Worm (Caenorhabditis elegans) whole organism, midembryonic: ENCODE results near the gene col-68.

Source experiments
- T22C8.4 ChIP-seq: fragments of 200-800 bp; sonication (Bioruptor generic); IDR thresholded peaks from 2 replicates; pipeline ENCODE4 v1.3.6; 2022; ENCODE audit warnings: missing genetic modification characterization, missing compliant biosample characterization
- cog-1 ChIP-seq: sonication (generic microtip); optimal IDR thresholded peaks from 2 replicates; lab custom pipeline; 2016; ENCODE audit warnings: missing genetic modification characterization, missing compliant biosample characterization
- flt-1 ChIP-seq: fragments of 200-800 bp; sonication (Bioruptor generic); IDR thresholded peaks from 2 replicates; pipeline ENCODE4 v1.3.6; 2022; ENCODE audit warnings: missing genetic modification characterization, missing compliant biosample characterization
- klf-2 ChIP-seq: fragments of 200-800 bp; sonication (Bioruptor generic); conservative IDR thresholded peaks from 2 replicates; pipeline ENCODE4 v1.3.6; 2022; ENCODE audit warnings: missing genetic modification reagents, missing genetic modification characterization, missing compliant biosample characterization
- med-1 ChIP-seq: sonication (generic microtip); optimal IDR thresholded peaks from 2 replicates; lab custom pipeline; 2017; ENCODE audit warnings: missing genetic modification characterization, mild to moderate bottlenecking, missing compliant biosample characterization, antibody characterized with exemption, missing genetic modification reagents; ENCODE audit not compliant: insufficient read depth
- ref-1 ChIP-seq: fragments of 200-800 bp; sonication (Bioruptor generic); conservative IDR thresholded peaks from 2 replicates; pipeline ENCODE4 v1.3.6; 2022; ENCODE audit warnings: missing genetic modification reagents, missing genetic modification characterization, missing compliant biosample characterization
- tab-1 ChIP-seq: fragments of 200-800 bp; sonication (Bioruptor generic); IDR thresholded peaks from 2 replicates; pipeline ENCODE4 v1.3.6; 2022; ENCODE audit warnings: missing genetic modification characterization, missing compliant biosample characterization
- ztf-23 ChIP-seq: fragments of 200-800 bp; sonication (Bioruptor generic); IDR thresholded peaks from 2 replicates; pipeline ENCODE4 v1.3.6; 2022; ENCODE audit warnings: missing genetic modification reagents, missing genetic modification characterization, missing compliant biosample characterization
- ztf-29 ChIP-seq: fragments of 200-800 bp; sonication (Bioruptor generic); IDR thresholded peaks from 2 replicates; pipeline ENCODE4 v1.3.6; 2022; ENCODE audit warnings: missing genetic modification reagents, missing genetic modification characterization, missing compliant biosample characterization

col-68 gene

DNA sequence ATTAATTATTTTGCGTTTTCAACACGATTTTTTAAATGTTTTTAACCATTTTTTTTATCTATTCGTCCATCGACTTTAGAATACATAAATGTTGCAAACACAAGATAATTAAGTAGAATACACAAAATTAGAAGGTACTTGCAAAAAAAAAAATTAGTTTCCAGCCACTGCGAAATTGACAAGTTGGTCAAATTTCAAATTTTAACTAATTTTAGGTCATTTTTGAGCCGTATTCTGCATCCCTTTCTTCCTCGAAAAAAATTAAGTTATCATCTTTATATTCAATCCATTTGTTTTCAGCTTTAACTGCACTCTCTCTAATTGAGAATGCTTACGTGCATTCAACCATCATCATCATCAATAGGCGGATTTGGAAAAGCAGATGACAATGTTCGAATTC, 35.0 kb upstream of the col-68 start, which contains the start of gene egl-26:
TSS of gene egl-26 (plus strand) at position 301 of the 400 bp plus-strand sequence.
- no peak for TF ChIP-seq klf-2 (GFP tag; lab: Robert Waterston, UW)
- TF ChIP-seq cog-1 (tag; lab: Kevin White, UChicago): no peak
- TF ChIP-seq ztf-29: no peak
- TF ChIP-seq med-1: no peak
- TF ChIP-seq ref-1: no peak
- TF ChIP-seq T22C8.4 (GFP tag; lab: Robert Waterston, UW): no peak
- TF ChIP-seq flt-1 (GFP tag; lab: Robert Waterston, UW): no peak
- no peak for TF ChIP-seq tab-1 (GFP tag; lab: Robert Waterston, UW)
- no peak for TF ChIP-seq ztf-23

DNA sequence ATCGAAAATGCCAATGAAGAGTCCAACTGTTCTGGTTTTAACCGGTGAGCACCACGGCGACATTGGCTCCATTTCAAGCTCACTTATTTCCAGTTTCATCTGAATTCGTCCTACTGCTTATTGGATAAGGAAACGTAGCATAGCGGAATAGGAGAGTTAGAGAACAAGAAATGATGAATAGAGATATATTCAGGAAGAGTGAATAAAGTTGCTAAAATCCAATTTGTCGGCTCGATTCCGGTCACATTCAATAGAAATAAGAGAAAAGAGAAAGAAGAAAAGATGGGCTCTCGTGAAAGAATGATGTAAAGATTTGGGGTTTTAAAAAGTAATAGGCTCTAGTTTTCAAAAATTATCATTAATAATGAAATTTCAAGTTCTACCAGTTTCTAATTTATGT, 31.0 kb upstream of the col-68 start:
- TF ChIP-seq tab-1 (GFP tag; lab: Robert Waterston, UW) (no peak), flt-1 (GFP tag; lab: Robert Waterston, UW) (no peak), cog-1 (tag; lab: Kevin White, UChicago) (no peak), T22C8.4 (GFP tag; lab: Robert Waterston, UW) (no peak), ztf-29 (no peak), med-1 (no peak), ztf-23 (no peak), ref-1 (no peak)

DNA sequence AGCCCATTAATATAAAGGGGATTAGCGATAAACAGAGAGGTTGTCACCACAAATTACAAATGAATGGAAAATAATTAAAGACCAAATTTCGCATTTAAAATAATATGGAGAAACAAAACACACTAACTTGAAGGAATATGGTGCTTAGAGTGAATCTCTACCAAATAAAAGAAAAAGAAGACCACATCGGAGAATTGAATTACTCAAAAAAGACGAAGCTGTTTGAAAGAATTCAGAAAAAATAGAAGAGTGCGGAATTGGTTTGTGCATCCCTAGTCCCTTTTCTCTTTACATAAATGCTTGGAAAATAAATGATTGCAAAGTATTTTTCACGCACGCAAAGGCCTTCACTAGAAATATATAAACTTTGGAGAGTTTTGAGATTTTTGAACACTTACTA, 30.4 kb upstream of the col-68 start:
- TF ChIP-seq klf-2 (GFP tag; lab: Robert Waterston, UW) (no peak), cog-1 (tag; lab: Kevin White, UChicago) (no peak), ref-1 (no peak), tab-1 (GFP tag; lab: Robert Waterston, UW) (no peak), ztf-23 (no peak)

DNA sequence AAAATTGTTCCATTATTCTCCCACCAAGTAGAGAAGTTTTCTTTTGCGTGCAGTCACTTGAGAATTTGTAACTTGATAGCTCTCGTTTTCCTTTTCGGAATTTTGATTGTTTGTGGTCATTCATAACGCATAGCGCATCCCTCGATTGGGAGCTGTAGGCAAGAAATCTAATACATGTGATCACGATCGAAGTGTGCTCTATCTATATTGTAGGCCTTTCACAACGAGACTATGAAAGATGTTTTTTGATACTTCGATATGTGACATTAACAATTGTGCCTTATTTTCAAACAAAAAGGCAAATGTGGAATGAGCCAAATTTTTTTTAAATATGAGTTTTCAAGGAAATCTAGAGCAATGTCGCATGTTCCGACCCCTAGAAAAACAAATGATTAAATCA, 28.5 kb upstream of the col-68 start:
- no peak for TF ChIP-seq ztf-23
- TF ChIP-seq ztf-29: no peak
- TF ChIP-seq cog-1 (tag; lab: Kevin White, UChicago): no peak
- TF ChIP-seq med-1: no peak
- no peak for TF ChIP-seq flt-1 (GFP tag; lab: Robert Waterston, UW)
- no peak for TF ChIP-seq tab-1 (GFP tag; lab: Robert Waterston, UW)
- no peak for TF ChIP-seq ref-1
- no peak for TF ChIP-seq T22C8.4 (GFP tag; lab: Robert Waterston, UW)
- TF ChIP-seq klf-2 (GFP tag; lab: Robert Waterston, UW): no peak

DNA sequence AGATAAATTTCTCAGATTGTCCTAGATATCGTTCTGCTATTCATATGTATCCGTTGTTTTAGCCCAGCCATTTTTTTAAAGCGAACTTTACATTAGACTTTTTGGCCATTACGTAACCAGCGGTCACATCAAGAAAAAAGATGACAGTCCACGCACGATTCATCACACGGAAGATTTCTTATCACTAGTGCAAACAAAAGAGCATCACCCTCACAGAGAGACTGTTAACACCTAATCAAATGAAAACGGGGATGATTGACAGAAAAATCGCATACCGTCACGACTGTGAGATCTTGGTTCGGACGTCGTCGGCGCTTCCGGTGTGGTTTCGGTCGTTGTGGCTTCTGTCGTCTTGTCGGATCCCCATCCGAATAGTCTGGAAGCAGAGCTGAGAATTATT, 27.7 kb upstream of the col-68 start:
- TF ChIP-seq cog-1 (tag; lab: Kevin White, UChicago) (no peak), med-1 (no peak), klf-2 (GFP tag; lab: Robert Waterston, UW) (no peak), tab-1 (GFP tag; lab: Robert Waterston, UW) (no peak), flt-1 (GFP tag; lab: Robert Waterston, UW) (no peak), ztf-29 (no peak), ztf-23 (no peak), ref-1 (no peak)

DNA sequence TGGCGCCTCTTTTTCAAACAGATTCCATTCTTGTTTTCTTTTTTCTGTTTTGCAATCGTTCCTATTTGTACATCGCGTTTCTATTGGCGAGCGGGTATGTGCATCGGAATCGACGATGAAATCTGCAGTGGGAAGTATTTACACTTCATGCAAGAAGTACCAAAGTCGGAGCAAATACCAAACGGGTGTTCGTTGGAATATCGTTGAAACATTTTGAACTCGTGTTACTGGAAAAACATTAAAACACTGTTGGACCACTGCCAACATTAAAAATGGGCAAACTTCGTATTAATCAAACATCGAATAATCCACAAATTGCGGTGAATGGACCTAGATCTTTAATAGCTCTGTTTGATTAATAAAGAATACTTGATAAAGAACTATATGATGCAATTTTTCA, 25.2 kb upstream of the col-68 start, which contains the start of gene C23H3.9:
TSS of gene C23H3.9 (minus strand) at position 101 of the 400 bp plus-strand sequence.
- TF ChIP-seq T22C8.4 (GFP tag; lab: Robert Waterston, UW): no peak
- no peak for TF ChIP-seq tab-1 (GFP tag; lab: Robert Waterston, UW)
- no peak for TF ChIP-seq flt-1 (GFP tag; lab: Robert Waterston, UW)
- TF ChIP-seq cog-1 (tag; lab: Kevin White, UChicago): no peak
- no peak for TF ChIP-seq klf-2 (GFP tag; lab: Robert Waterston, UW)
- no peak for TF ChIP-seq ref-1
- TF ChIP-seq ztf-29: no peak
- TF ChIP-seq med-1: no peak
- TF ChIP-seq ztf-23: no peak

DNA sequence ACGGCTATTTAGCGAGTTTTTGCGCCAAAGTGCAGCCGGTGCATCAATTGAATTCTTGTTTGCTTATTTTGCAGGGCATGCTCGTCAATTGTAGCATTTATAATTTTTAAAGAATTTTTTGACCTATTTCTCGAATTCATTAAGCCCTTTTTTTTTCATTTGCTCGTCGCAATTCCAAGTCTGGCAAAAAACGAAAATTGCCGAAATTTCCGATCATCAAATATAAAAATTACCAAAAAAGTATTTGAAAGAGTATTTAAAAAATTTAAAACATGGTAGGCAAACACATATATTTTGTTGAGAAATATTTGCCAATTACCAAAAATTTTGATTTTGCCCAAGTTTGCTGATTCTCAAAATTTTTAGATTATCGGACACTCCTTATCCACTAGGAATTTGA, 20.2 kb upstream of the col-68 start, which contains the start of gene C50D2.6:
TSS of gene C50D2.6 (plus strand) at position 301 of the 400 bp plus-strand sequence.
- no peak for TF ChIP-seq ztf-29
- TF ChIP-seq cog-1 (tag; lab: Kevin White, UChicago): no peak
- TF ChIP-seq tab-1 (GFP tag; lab: Robert Waterston, UW): no peak
- no peak for TF ChIP-seq flt-1 (GFP tag; lab: Robert Waterston, UW)
- no peak for TF ChIP-seq ztf-23
- TF ChIP-seq med-1: no peak
- TF ChIP-seq T22C8.4 (GFP tag; lab: Robert Waterston, UW): no peak
- no peak for TF ChIP-seq klf-2 (GFP tag; lab: Robert Waterston, UW)
- TF ChIP-seq ref-1: no peak

DNA sequence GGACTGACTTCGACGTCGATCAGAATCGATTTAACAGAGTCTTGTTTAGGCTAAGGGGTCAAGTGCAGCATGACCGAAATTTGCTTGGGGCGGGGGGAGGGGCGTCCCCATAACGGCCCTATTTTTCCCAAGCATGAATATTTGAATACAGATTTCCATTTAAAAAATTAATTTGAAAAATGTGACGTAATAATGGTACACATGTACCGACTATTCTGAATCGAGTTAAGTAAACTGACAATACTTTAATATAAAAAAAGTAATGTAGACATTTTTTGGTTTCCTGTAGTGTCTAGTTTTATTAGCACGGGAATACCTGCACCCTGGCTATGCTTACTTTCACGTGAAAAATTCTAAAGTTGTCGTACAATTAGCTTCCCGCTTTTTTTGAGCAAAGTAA, 17.5 kb upstream of the col-68 start:
- TF ChIP-seq tab-1 (GFP tag; lab: Robert Waterston, UW) (no peak), flt-1 (GFP tag; lab: Robert Waterston, UW) (no peak), cog-1 (tag; lab: Kevin White, UChicago) (no peak), ztf-29 (no peak), med-1 (no peak), ztf-23 (no peak), T22C8.4 (GFP tag; lab: Robert Waterston, UW) (no peak), ref-1 (no peak), klf-2 (GFP tag; lab: Robert Waterston, UW) (no peak)

DNA sequence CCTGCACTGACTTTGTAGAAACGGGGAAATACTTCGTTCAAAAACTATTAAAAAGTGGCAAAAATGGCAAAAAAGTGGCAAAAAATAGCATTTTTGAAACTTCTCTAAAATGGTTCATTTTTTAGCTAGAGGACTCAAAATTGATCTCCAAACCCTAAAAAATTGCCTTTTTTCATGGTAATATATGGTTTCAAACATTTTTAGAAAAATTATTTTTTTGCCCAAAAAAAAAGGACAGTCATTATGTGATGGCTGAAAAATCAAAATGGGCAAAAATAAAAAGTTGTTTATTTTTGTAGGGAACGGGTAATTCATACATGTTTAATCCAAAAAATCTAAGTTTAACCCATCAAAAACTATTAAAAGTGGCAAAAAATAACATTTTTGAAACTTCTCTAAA, 16.4 kb upstream of the col-68 start:
- TF ChIP-seq tab-1 (GFP tag; lab: Robert Waterston, UW): no peak
- TF ChIP-seq flt-1 (GFP tag; lab: Robert Waterston, UW): no peak
- TF ChIP-seq ztf-23: no peak
- no peak for TF ChIP-seq ztf-29
- no peak for TF ChIP-seq T22C8.4 (GFP tag; lab: Robert Waterston, UW)
- no peak for TF ChIP-seq ref-1
- no peak for TF ChIP-seq cog-1 (tag; lab: Kevin White, UChicago)

DNA sequence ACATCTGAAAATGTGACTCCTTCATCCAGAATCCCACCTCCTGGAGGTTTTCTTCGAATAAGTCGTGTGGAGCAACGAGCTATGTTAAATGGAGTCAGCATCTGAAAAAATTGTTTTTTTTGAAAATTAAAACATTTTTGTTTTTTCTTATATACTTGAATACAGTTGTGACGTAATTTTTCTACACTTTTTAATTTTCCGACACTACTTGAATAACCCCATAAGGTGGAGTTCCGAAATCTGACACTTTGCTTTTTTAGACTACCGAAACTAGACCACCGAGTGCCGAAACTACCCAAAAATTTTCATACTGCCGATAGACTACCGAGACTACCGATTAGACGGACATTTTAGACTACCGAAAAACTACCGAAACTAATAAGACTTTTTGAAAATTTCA, 12.9 kb upstream of the col-68 start, which contains the start of gene mcat-1:
TSS of gene mcat-1 (minus strand) at position 101 of the 400 bp plus-strand sequence.
- no peak for TF ChIP-seq flt-1 (GFP tag; lab: Robert Waterston, UW)
- TF ChIP-seq klf-2 (GFP tag; lab: Robert Waterston, UW): no peak
- no peak for TF ChIP-seq T22C8.4 (GFP tag; lab: Robert Waterston, UW)
- no peak for TF ChIP-seq ztf-23
- TF ChIP-seq ztf-29: no peak
- TF ChIP-seq med-1: no peak
- no peak for TF ChIP-seq cog-1 (tag; lab: Kevin White, UChicago)
- no peak for TF ChIP-seq tab-1 (GFP tag; lab: Robert Waterston, UW)
- no peak for TF ChIP-seq ref-1
